Worm (Caenorhabditis elegans) whole organism, L1 larva: ENCODE measurements around the gene C33D9.6.

Source experiments
- C16A3.4 ChIP-seq: fragments of 150-350 bp; optimal IDR thresholded peaks from 2 replicates; lab custom pipeline; 2014; ENCODE audit warnings: missing biosample characterization, missing genetic modification characterization
- C34B4.2 ChIP-seq: sonication (generic microtip); optimal IDR thresholded peaks from 2 replicates; lab custom pipeline; 2017; ENCODE audit warnings: mild to moderate bottlenecking, missing genetic modification characterization, missing compliant biosample characterization
- Y116A8C.19 ChIP-seq: sonication (generic microtip); optimal IDR thresholded peaks from 2 replicates; lab custom pipeline; 2016; ENCODE audit warnings: missing compliant biosample characterization, missing genetic modification characterization, borderline replicate concordance
- aha-1 ChIP-seq: fragments of 150-350 bp; optimal IDR thresholded peaks from 2 replicates; lab custom pipeline; 2014; ENCODE audit warnings: missing biosample characterization, missing genetic modification characterization
- ceh-82 ChIP-seq, 3 experiments: fragments of 150-350 bp in 1 of 3; sonication (generic microtip) in 2 of 3; optimal IDR thresholded peaks; 2 replicates each; lab custom pipeline; 2014 to 2017; ENCODE audit warnings: missing biosample characterization in 3 of 3, missing genetic modification characterization in 3 of 3
- ceh-88 ChIP-seq: fragments of 200-800 bp; sonication (Bioruptor generic); IDR thresholded peaks from 2 replicates; pipeline ENCODE4 v1.3.6; 2022; ENCODE audit warnings: missing genetic modification characterization, missing compliant biosample characterization
- ceh-90 ChIP-seq: sonication (generic microtip); optimal IDR thresholded peaks from 2 replicates; lab custom pipeline; 2016; ENCODE audit warnings: missing genetic modification characterization, missing compliant biosample characterization
- ces-1 ChIP-seq: fragments of 150-350 bp; optimal IDR thresholded peaks from 2 replicates; lab custom pipeline; 2014; ENCODE audit warnings: missing biosample characterization, missing genetic modification reagents, missing genetic modification characterization
- dpl-1 ChIP-seq, 3 experiments: fragments of 150-350 bp in 2 of 3; sonication (generic microtip) in 1 of 3; optimal IDR thresholded peaks; 2 replicates each; lab custom pipeline; 2014 to 2017; ENCODE audit warnings: missing biosample characterization in 3 of 3, missing genetic modification characterization in 3 of 3, missing genetic modification reagents in 3 of 3
- dsc-1 ChIP-seq: sonication (generic microtip); optimal IDR thresholded peaks from 2 replicates; lab custom pipeline; 2016; ENCODE audit warnings: mild to moderate bottlenecking, missing genetic modification characterization, missing compliant biosample characterization
- efl-1 ChIP-seq, 4 experiments: fragments of 150-350 bp; optimal IDR thresholded peaks in 3 of 4; peaks in 1 of 4; 1 replicate in 1 of 4; 2 replicates in 3 of 4; lab custom pipeline; 2014; ENCODE audit warnings: missing biosample characterization in 2 of 4, missing genetic modification characterization in 2 of 4, missing genetic modification reagents in 2 of 4
- efl-3 ChIP-seq: fragments of 200-800 bp; sonication (Bioruptor generic); optimal IDR thresholded peaks from 2 replicates; lab custom pipeline; 2018; ENCODE audit warnings: mild to moderate bottlenecking, missing genetic modification characterization, missing compliant biosample characterization
- egl-27 ChIP-seq, 2 experiments: fragments of 150-350 bp in 1 of 2; sonication (generic microtip); optimal IDR thresholded peaks; 3 replicates each; lab custom pipeline; 2017 to 2018; ENCODE audit warnings: missing biosample characterization in 2 of 2, missing genetic modification characterization in 2 of 2, missing genetic modification reagents in 2 of 2
- elt-2 ChIP-seq: sonication (generic microtip); optimal IDR thresholded peaks from 2 replicates; lab custom pipeline; 2016; ENCODE audit warnings: missing genetic modification characterization, mild to moderate bottlenecking, inconsistent platforms, missing compliant biosample characterization, missing genetic modification reagents
- elt-3 ChIP-seq, 6 experiments: fragments of 150-350 bp in 1 of 6; sonication (generic microtip); optimal IDR thresholded peaks; 2 replicates each; lab custom pipeline; 2017 to 2018; ENCODE audit warnings: missing biosample characterization in 6 of 6, missing genetic modification characterization in 6 of 6, inconsistent platforms in 1 of 6
- fkh-8 ChIP-seq: sonication (generic microtip); optimal IDR thresholded peaks from 2 replicates; lab custom pipeline; 2016; ENCODE audit warnings: mild to moderate bottlenecking, missing genetic modification characterization, missing compliant biosample characterization
- hlh-17 ChIP-seq: fragments of 200-800 bp; sonication (Bioruptor generic); optimal IDR thresholded peaks from 2 replicates; lab custom pipeline; 2018; ENCODE audit warnings: missing genetic modification characterization, mild to moderate bottlenecking, missing compliant biosample characterization, moderate library complexity, borderline replicate concordance
- hpl-2 ChIP-seq: fragments of 150-350 bp; optimal IDR thresholded peaks from 2 replicates; lab custom pipeline; 2014; ENCODE audit warnings: missing biosample characterization, missing genetic modification reagents, missing genetic modification characterization
- irx-1 ChIP-seq: sonication (generic microtip); optimal IDR thresholded peaks from 2 replicates; lab custom pipeline; 2016; ENCODE audit warnings: missing genetic modification characterization, missing compliant biosample characterization
- isw-1 ChIP-seq: fragments of 200-800 bp; sonication (Bioruptor generic); IDR thresholded peaks from 2 replicates; pipeline ENCODE4 v1.3.6; 2022; ENCODE audit warnings: missing genetic modification characterization, missing compliant biosample characterization
- jun-1 ChIP-seq: fragments of 150-350 bp; optimal IDR thresholded peaks from 2 replicates; lab custom pipeline; 2014; ENCODE audit warnings: missing biosample characterization, missing genetic modification reagents, missing genetic modification characterization
- lin-14 ChIP-seq: fragments of 200-800 bp; sonication (Bioruptor generic); optimal IDR thresholded peaks from 2 replicates; lab custom pipeline; 2018; ENCODE audit warnings: mild to moderate bottlenecking, missing genetic modification characterization, moderate library complexity, missing compliant biosample characterization
- lin-35 ChIP-seq, 2 experiments: fragments of 150-350 bp; optimal IDR thresholded peaks; 2 replicates each; lab custom pipeline; 2014; ENCODE audit warnings: missing biosample characterization in 2 of 2, missing genetic modification characterization in 2 of 2, missing genetic modification reagents in 2 of 2
- lin-39 ChIP-seq: fragments of 150-350 bp; optimal IDR thresholded peaks from 2 replicates; lab custom pipeline; 2014; ENCODE audit warnings: missing biosample characterization, missing genetic modification reagents, missing genetic modification characterization
- lir-3 ChIP-seq: sonication (generic microtip); optimal IDR thresholded peaks from 2 replicates; lab custom pipeline; 2016; ENCODE audit warnings: mild to moderate bottlenecking, missing genetic modification characterization, moderate library complexity, missing compliant biosample characterization; ENCODE audit not compliant: poor library complexity
- lsy-2 ChIP-seq, 2 experiments: fragments of 150-350 bp; optimal IDR thresholded peaks; 2 replicates each; lab custom pipeline; 2014; ENCODE audit warnings: missing biosample characterization in 2 of 2, missing genetic modification characterization in 2 of 2
- mab-9 ChIP-seq: fragments of 200-800 bp; sonication (Bioruptor generic); IDR thresholded peaks from 2 replicates; pipeline ENCODE4 v1.3.6; 2022; ENCODE audit warnings: missing genetic modification reagents, missing genetic modification characterization, missing compliant biosample characterization
- mdl-1 ChIP-seq, 2 experiments: fragments of 150-350 bp; optimal IDR thresholded peaks; 2 replicates each; lab custom pipeline; 2014 to 2017; ENCODE audit warnings: missing biosample characterization in 2 of 2, missing genetic modification characterization in 2 of 2, inconsistent platforms in 1 of 2
- mef-2 ChIP-seq: fragments of 150-350 bp; optimal IDR thresholded peaks from 2 replicates; lab custom pipeline; 2014; ENCODE audit warnings: missing biosample characterization, missing genetic modification characterization
- nhr-12 ChIP-seq: sonication (generic microtip); optimal IDR thresholded peaks from 2 replicates; lab custom pipeline; 2017; ENCODE audit warnings: missing biosample characterization, missing genetic modification characterization
- nhr-20 ChIP-seq: sonication (generic microtip); optimal IDR thresholded peaks from 2 replicates; lab custom pipeline; 2016; ENCODE audit warnings: mild to moderate bottlenecking, missing genetic modification characterization, missing compliant biosample characterization
- nhr-237 ChIP-seq: fragments of 150-350 bp; optimal IDR thresholded peaks from 2 replicates; lab custom pipeline; 2014; ENCODE audit warnings: missing biosample characterization, missing genetic modification characterization
- nhr-71 ChIP-seq: sonication (generic microtip); optimal IDR thresholded peaks from 2 replicates; lab custom pipeline; 2016; ENCODE audit warnings: mild to moderate bottlenecking, missing genetic modification characterization, moderate library complexity, missing compliant biosample characterization
- nhr-76 ChIP-seq: sonication (generic microtip); optimal IDR thresholded peaks from 2 replicates; lab custom pipeline; 2017; ENCODE audit warnings: missing biosample characterization, missing genetic modification characterization
- nhr-84 ChIP-seq: sonication (generic microtip); optimal IDR thresholded peaks from 2 replicates; lab custom pipeline; 2017; ENCODE audit warnings: missing biosample characterization, missing genetic modification characterization
- pag-3 ChIP-seq: sonication (generic microtip); optimal IDR thresholded peaks from 2 replicates; lab custom pipeline; 2017; ENCODE audit warnings: missing genetic modification characterization, mild to moderate bottlenecking, missing compliant biosample characterization, antibody characterized with exemption, borderline replicate concordance; ENCODE audit not compliant: insufficient read depth
- pax-3 ChIP-seq: fragments of 200-800 bp; sonication (Bioruptor generic); optimal IDR thresholded peaks from 2 replicates; lab custom pipeline; 2018; ENCODE audit warnings: mild to moderate bottlenecking, missing genetic modification characterization, moderate library complexity, missing compliant biosample characterization
- pqm-1 ChIP-seq: sonication (generic microtip); optimal IDR thresholded peaks from 3 replicates; lab custom pipeline; 2017; ENCODE audit warnings: missing biosample characterization, missing genetic modification characterization
- rnt-1 ChIP-seq: sonication (generic microtip); optimal IDR thresholded peaks from 2 replicates; lab custom pipeline; 2016; ENCODE audit warnings: mild to moderate bottlenecking, missing genetic modification characterization, moderate library complexity, missing compliant biosample characterization
- snpc-4 ChIP-seq: fragments of 150-350 bp; optimal IDR thresholded peaks from 2 replicates; lab custom pipeline; 2014; ENCODE audit warnings: missing biosample characterization, missing genetic modification characterization
- snu-23 ChIP-seq: sonication (generic microtip); optimal IDR thresholded peaks from 2 replicates; lab custom pipeline; 2016; ENCODE audit warnings: missing genetic modification characterization, missing compliant biosample characterization
- sptf-1 ChIP-seq: fragments of 150-350 bp; optimal IDR thresholded peaks from 2 replicates; lab custom pipeline; 2014; ENCODE audit warnings: missing biosample characterization, missing genetic modification characterization
- sup-37 ChIP-seq: fragments of 200-800 bp; sonication (Bioruptor generic); optimal IDR thresholded peaks from 2 replicates; lab custom pipeline; 2018; ENCODE audit warnings: mild to moderate bottlenecking, missing genetic modification characterization, missing compliant biosample characterization
- swsn-7 ChIP-seq: sonication (generic microtip); optimal IDR thresholded peaks from 2 replicates; lab custom pipeline; 2016; ENCODE audit warnings: missing genetic modification characterization, missing compliant biosample characterization
- tbx-2 ChIP-seq: sonication (generic microtip); optimal IDR thresholded peaks from 2 replicates; lab custom pipeline; 2016; ENCODE audit warnings: missing genetic modification characterization, missing compliant biosample characterization
- tlp-1 ChIP-seq: fragments of 150-350 bp; optimal IDR thresholded peaks from 2 replicates; lab custom pipeline; 2014; ENCODE audit warnings: missing biosample characterization, missing genetic modification characterization
- unc-130 ChIP-seq: fragments of 150-350 bp; optimal IDR thresholded peaks from 2 replicates; lab custom pipeline; 2017; ENCODE audit warnings: missing biosample characterization, missing genetic modification characterization, inconsistent platforms
- unc-30 ChIP-seq: sonication (generic microtip); optimal IDR thresholded peaks from 2 replicates; lab custom pipeline; 2017; ENCODE audit warnings: missing biosample characterization, missing genetic modification characterization
- unc-62 ChIP-seq: fragments of 150-350 bp; optimal IDR thresholded peaks from 2 replicates; lab custom pipeline; 2014; ENCODE audit warnings: missing biosample characterization, missing genetic modification reagents, missing genetic modification characterization
- vab-15 ChIP-seq: sonication (generic microtip); optimal IDR thresholded peaks from 2 replicates; lab custom pipeline; 2017; ENCODE audit warnings: missing genotype, mild to moderate bottlenecking, missing genetic modification characterization, missing compliant biosample characterization
- zag-1 ChIP-seq: fragments of 150-350 bp; optimal IDR thresholded peaks from 2 replicates; lab custom pipeline; 2014; ENCODE audit warnings: missing biosample characterization, missing genetic modification characterization

Gene C33D9.6

ce11 chrIV:8757729-8758128 is 20.2 kb downstream of the C33D9.6 start:
- TF ChIP-seq elt-2 (tag; lab: Kevin White, UChicago) (peak; percentile 69), sptf-1 (tag; lab: Kevin White, UChicago) (no peak), lin-14 (peak; percentile 78), vab-15 (tag; lab: Kevin White, UChicago) (no peak), nhr-20 (peak; percentile 24), ces-1 (GFP tag; lab: Kevin White, UChicago) (no peak), unc-62 (GFP tag; lab: Kevin White, UChicago) (no peak), ceh-88 (GFP tag; lab: Robert Waterston, UW) (no peak), C16A3.4 (tag; lab: Kevin White, UChicago) (peak; percentile 1), nhr-71 (tag; lab: Kevin White, UChicago) (peak; percentile 51), unc-130 (tag; lab: Kevin White, UChicago) (peak; percentile 31), Y116A8C.19 (tag; lab: Kevin White, UChicago) (no peak), nhr-76 (tag; lab: Kevin White, UChicago) (no peak), aha-1 (tag; lab: Kevin White, UChicago) (no peak), pag-3 (no peak), unc-30 (no peak), rnt-1 (tag; lab: Kevin White, UChicago) (peak; percentile 33), swsn-7 (tag; lab: Kevin White, UChicago) (peak; percentile 5), ceh-82 (tag; optimal IDR thresholded peaks at IDR 0.05; lab: Kevin White, UChicago) (peak in 1 of 3 experiments; percentile 10), lsy-2 (tag; optimal IDR thresholded peaks at IDR 0.05; lab: Kevin White, UChicago) (peak in 1 of 2 experiments; percentile 38), dpl-1 (GFP tag; optimal IDR thresholded peaks at IDR 0.05; lab: Kevin White, UChicago) (no peak), mdl-1 (tag; optimal IDR thresholded peaks at IDR 0.05; lab: Kevin White, UChicago) (no peak), elt-3 (tag; optimal IDR thresholded peaks at IDR 0.05; lab: Kevin White, UChicago) (no peak), nhr-12 (tag; lab: Kevin White, UChicago) (no peak), zag-1 (tag; lab: Kevin White, UChicago) (no peak), fkh-8 (tag; lab: Kevin White, UChicago) (no peak), C34B4.2 (tag; lab: Kevin White, UChicago) (no peak), nhr-237 (tag; lab: Kevin White, UChicago) (no peak), jun-1 (tag; lab: Kevin White, UChicago) (no peak), snpc-4 (tag; lab: Kevin White, UChicago) (no peak), ceh-90 (no peak), snu-23 (peak; percentile 25), sup-37 (GFP tag; lab: Kevin White, UChicago) (no peak), nhr-84 (tag; lab: Kevin White, UChicago) (no peak), pqm-1 (tag; lab: Kevin White, UChicago) (peak; percentile 82), efl-1 (optimal IDR thresholded peaks at IDR 0.05; lab: Kevin White, UChicago) (peak in 1 of 2 experiments; percentile 12), efl-1 (GFP tag; optimal IDR thresholded peaks at IDR 0.05 in 1 of 2; lab: Kevin White, UChicago) (no peak), isw-1 (GFP tag; lab: Robert Waterston, UW) (no peak), egl-27 (tag; optimal IDR thresholded peaks at IDR 0.05; lab: Kevin White, UChicago) (no peak), lin-39 (tag; lab: Kevin White, UChicago) (no peak), tbx-2 (tag; lab: Kevin White, UChicago) (no peak), hpl-2 (no peak), efl-3 (GFP tag; lab: Kevin White, UChicago) (no peak), irx-1 (tag; lab: Kevin White, UChicago) (no peak), tlp-1 (tag; lab: Kevin White, UChicago) (no peak), lin-35 (GFP tag; optimal IDR thresholded peaks at IDR 0.05; lab: Kevin White, UChicago) (peak in 1 of 2 experiments; percentile 22), pax-3 (tag; lab: Kevin White, UChicago) (no peak), lir-3 (no peak), mef-2 (tag; lab: Kevin White, UChicago) (no peak), dsc-1 (tag; lab: Kevin White, UChicago) (no peak), mab-9 (GFP tag; lab: Robert Waterston, UW) (no peak), hlh-17 (GFP tag; lab: Kevin White, UChicago) (no peak)
